Worm (Caenorhabditis elegans) whole organism, early embryonic: ENCODE results near the gene srv-11.

Experiments
- ama-1 ChIP-seq: fragments of 150-350 bp; optimal IDR thresholded peaks from 2 replicates; lab custom pipeline; 2014
- ceh-36 ChIP-seq: sonication (generic microtip); optimal IDR thresholded peaks from 2 replicates; lab custom pipeline; 2016; ENCODE audit warnings: missing genetic modification characterization, inconsistent platforms, missing compliant biosample characterization
- flt-1 ChIP-seq: fragments of 200-800 bp; sonication (Bioruptor generic); IDR thresholded peaks from 2 replicates; pipeline ENCODE4 v1.3.6; 2022; ENCODE audit warnings: missing genetic modification characterization, missing compliant biosample characterization
- pes-1 ChIP-seq: fragments of 200-800 bp; sonication (Bioruptor generic); IDR thresholded peaks from 2 replicates; pipeline ENCODE4 v1.3.6; 2022; ENCODE audit warnings: missing genetic modification reagents, missing genetic modification characterization, missing compliant biosample characterization
- scrt-1 ChIP-seq: fragments of 200-800 bp; sonication (Bioruptor generic); IDR thresholded peaks from 2 replicates; pipeline ENCODE4 v1.3.6; 2022; ENCODE audit warnings: missing genetic modification characterization, missing compliant biosample characterization
- tbx-11 ChIP-seq: fragments of 200-800 bp; sonication (Bioruptor generic); IDR thresholded peaks from 2 replicates; pipeline ENCODE4 v1.3.6; 2022; ENCODE audit warnings: missing genetic modification characterization, missing compliant biosample characterization

- TF ChIP-seq tbx-11 (GFP tag; lab: Robert Waterston, UW) (no peak), ceh-36 (tag; lab: Kevin White, UChicago) (no peak), flt-1 (GFP tag; lab: Robert Waterston, UW) (no peak), ama-1 (lab: Kevin White, UChicago) (no peak), pes-1 (no peak), scrt-1 (GFP tag; lab: Robert Waterston, UW) (no peak)
Measured at ce11 chrIV:16186008-16186407, 35.5 kb downstream of the srv-11 start.
